Fruit fly (Drosophila melanogaster): ENCODE results near the gene Brd8.

Brd8 gene

DNA sequence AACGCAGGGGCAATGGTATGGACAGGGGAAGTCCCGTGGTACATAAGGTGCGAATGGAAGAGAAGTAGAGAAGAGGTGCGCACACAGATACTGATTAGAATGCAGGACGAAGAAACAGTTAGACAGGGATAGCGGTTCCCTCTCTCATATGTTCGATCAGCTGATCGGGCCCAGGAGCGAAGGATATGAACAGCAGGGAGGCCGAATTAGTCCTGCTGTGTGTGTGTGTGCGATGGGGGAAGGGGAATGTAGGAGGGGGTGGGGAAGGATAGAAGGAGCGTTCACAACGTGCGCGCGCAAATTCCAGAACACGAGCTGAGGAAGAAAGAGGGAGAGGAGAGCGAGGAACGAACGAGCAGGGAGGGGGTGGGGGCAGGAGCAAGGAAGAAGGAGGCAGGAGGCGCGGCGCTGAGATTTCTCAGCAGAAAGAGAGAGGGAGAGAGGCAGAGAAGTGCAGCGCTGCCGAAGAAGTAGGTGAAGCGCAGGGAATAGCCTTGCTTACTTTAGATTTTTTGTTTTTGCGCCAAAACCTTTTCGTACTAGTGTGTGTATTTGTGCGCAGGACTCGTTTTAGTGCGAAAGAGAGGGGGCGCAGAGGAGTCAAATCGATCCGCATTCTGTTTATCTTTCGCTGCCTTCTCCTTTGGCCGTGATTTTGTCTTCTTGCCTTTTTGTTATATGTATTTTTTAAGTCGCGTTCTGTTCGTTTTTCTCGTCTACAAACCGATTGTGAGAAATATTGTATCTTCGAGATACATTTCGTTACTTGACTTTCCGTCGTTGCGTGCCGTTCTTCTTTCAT lies 34.8 kb downstream of the Brd8 start (continued):
- TF ChIP-seq HLH3B (GFP tag; IDR thresholded peaks at IDR 0.05) (no peak), pb (GFP tag; optimal IDR thresholded peaks at IDR 0.05) (no peak), crol (GFP tag; IDR thresholded peaks at IDR 0.05) (peak; percentile 91), HLH4C (GFP tag; IDR thresholded peaks at IDR 0.05; ENCODE audit: partially characterized antibody) (no peak), kni (GFP tag; optimal IDR thresholded peaks at IDR 0.05) (peak; percentile 41), pros (GFP tag; optimal IDR thresholded peaks at IDR 0.05) (peak; percentile 86), croc (GFP tag; conservative IDR thresholded peaks at IDR 0.05) (no peak), otp (GFP tag; IDR thresholded peaks at IDR 0.05) (no peak), CG16779 (GFP tag; IDR thresholded peaks at IDR 0.05) (no peak), luna (GFP tag; optimal IDR thresholded peaks at IDR 0.05) (no peak), CG14014 (GFP tag; IDR thresholded peaks at IDR 0.05) (no peak), NK7.1 (GFP tag; optimal IDR thresholded peaks at IDR 0.05) (no peak), CG6854 (GFP tag; optimal IDR thresholded peaks at IDR 0.05) (no peak)

DNA sequence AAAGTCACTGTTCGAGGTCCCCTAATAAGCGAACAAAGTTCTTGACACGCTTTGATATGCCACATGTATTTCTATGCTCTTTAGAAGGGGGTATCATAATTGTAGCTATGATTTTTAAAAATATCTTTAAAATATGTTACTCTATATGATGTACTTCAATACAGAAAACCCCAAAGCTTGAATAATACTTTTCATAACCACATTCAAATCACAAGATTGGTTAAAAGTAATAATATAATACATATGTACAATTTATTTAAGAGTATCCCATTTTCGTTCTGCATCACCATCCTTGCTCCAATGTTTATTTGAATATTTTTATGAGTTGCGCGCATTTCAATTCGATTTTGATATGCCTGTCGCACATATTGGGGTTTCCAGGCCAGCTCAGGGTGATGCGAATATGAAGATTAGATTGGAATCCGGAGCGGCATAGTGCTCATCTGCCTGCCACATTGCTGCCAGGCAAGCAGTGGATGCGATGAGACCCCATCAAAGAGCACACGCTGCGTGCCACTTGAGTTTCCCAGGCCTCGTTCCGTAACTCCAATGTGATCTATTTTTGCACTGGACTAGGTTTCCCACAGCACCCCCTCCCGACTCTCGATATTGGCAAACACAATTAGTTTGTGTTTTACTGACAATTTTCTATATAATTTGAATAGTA lies 36.3 kb downstream of the Brd8 start:
- TF ChIP-seq CG2678 (tag; optimal IDR thresholded peaks at IDR 0.05) (peak; percentile 27), CG2199 (GFP tag; IDR thresholded peaks at IDR 0.05) (no peak), CG12391 (tag; optimal IDR thresholded peaks at IDR 0.05) (peak; percentile 22), PHDP (tag; optimal IDR thresholded peaks at IDR 0.05) (peak; percentile 28), grau (tag; optimal IDR thresholded peaks at IDR 0.05) (peak; percentile 15), CG17359 (tag; optimal IDR thresholded peaks at IDR 0.05) (peak; percentile 13), tap (tag; optimal IDR thresholded peaks at IDR 0.05) (peak; percentile 3), CG18011 (GFP tag; optimal IDR thresholded peaks at IDR 0.05) (no peak), CoRest (tag; optimal IDR thresholded peaks at IDR 0.05) (peak; percentile 6), Rx (GFP tag; IDR thresholded peaks at IDR 0.05) (no peak), Hr51 (GFP tag; optimal IDR thresholded peaks at IDR 0.05) (peak in 1 of 2 experiments; percentile 27), twi (tag; optimal IDR thresholded peaks at IDR 0.05) (peak; percentile 94), CG8924 (tag; optimal IDR thresholded peaks at IDR 0.05) (peak; percentile 14), Sox102F (GFP tag; optimal IDR thresholded peaks at IDR 0.05) (peak; percentile 28), CG11695 (GFP tag; IDR thresholded peaks at IDR 0.05) (no peak), CG7839 (tag; optimal IDR thresholded peaks at IDR 0.05) (peak; percentile 11), dmrt99B (tag; optimal IDR thresholded peaks at IDR 0.05) (peak; percentile 8), CG11504 (tag; optimal IDR thresholded peaks at IDR 0.05) (peak; percentile 27), Sry-δ (GFP tag; optimal IDR thresholded peaks at IDR 0.05) (no peak), Oli (tag; optimal IDR thresholded peaks at IDR 0.05) (peak; percentile 4), row (GFP tag; IDR thresholded peaks at IDR 0.05) (peak; percentile 46), gem (tag; optimal IDR thresholded peaks at IDR 0.05) (peak; percentile 31), D19A (tag; optimal IDR thresholded peaks at IDR 0.05) (peak; percentile 93), Usf (GFP tag; optimal IDR thresholded peaks at IDR 0.05) (no peak)
